Fruit fly (Drosophila melanogaster) whole organism, adult: ENCODE results near the gene mRpL51.

Experiments
- CG33017 ChIP-seq: fragments of 200-800 bp; sonication (Bioruptor generic); optimal IDR thresholded peaks from 2 replicates; lab custom pipeline; 2018; ENCODE audit warnings: missing biosample characterization, mild to moderate bottlenecking, missing genetic modification characterization, moderate library complexity
- CG5204 ChIP-seq: fragments of 200-800 bp; sonication (Bioruptor generic); optimal IDR thresholded peaks from 2 replicates; lab custom pipeline; 2016; ENCODE audit warnings: missing biosample characterization, missing genetic modification characterization
- cic ChIP-seq: fragments of 200-800 bp; sonication (Bioruptor generic); optimal IDR thresholded peaks from 2 replicates; lab custom pipeline; 2017; ENCODE audit warnings: missing biosample characterization, mild to moderate bottlenecking, missing genetic modification characterization, moderate library complexity
- kay ChIP-seq: fragments of 200-800 bp; sonication (Bioruptor generic); peaks from one replicate; lab custom pipeline; 2016; ENCODE audit warnings: missing biosample characterization, missing genetic modification characterization, borderline replicate concordance
- ovo ChIP-seq: fragments of 200-800 bp; sonication (Bioruptor generic); optimal IDR thresholded peaks from 2 replicates; lab custom pipeline; 2016; ENCODE audit warnings: missing biosample characterization, missing genetic modification characterization

- TF ChIP-seq kay (GFP tag; lab: Kevin White, UChicago) (peak; percentile 20), CG33017 (no peak), CG5204 (no peak), cic (no peak), ovo (GFP tag; lab: Kevin White, UChicago) (no peak)
These were observed 45.5 kb downstream of the mRpL51 start for dm6 chr2L:8471667-8472066.
